Worm (Caenorhabditis elegans): Measurements from ENCODE around the gene ceh-84.
"Not testable (repeated sequence)": the region's sequence is repeated elsewhere in the genome, so short reads cannot be mapped to it uniquely, and the experiment has no call there.

DNA sequence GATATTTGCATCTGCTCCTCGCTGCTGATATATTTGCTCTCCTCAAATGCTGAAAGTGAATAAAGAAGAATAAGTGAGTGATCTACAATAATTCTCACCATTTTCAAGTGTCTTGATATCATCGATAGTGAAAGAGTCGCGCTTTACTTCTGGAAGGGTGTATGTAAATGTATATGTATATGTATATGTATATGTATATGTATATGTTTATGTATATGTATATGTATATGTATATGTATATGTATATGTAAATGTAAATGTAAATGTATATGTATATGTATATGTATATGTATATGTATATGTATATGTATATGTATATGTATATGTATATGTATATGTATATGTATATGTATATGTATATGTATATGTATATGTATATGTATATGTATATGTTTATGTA lies at the start of gene ceh-84:
- not testable (repeated sequence) for TF ChIP-seq lsy-2 (tag; optimal IDR thresholded peaks at IDR 0.05); fos-1 (tag; optimal IDR thresholded peaks at IDR 0.05); nhr-237 (tag; optimal IDR thresholded peaks at IDR 0.05); snpc-4 (tag; optimal IDR thresholded peaks at IDR 0.05); lin-13 (GFP tag; optimal IDR thresholded peaks at IDR 0.05); zag-1 (tag; optimal IDR thresholded peaks at IDR 0.05); ceh-82 (tag; optimal IDR thresholded peaks at IDR 0.05); unc-39 (tag; optimal IDR thresholded peaks at IDR 0.05); mdl-1 (tag; optimal IDR thresholded peaks at IDR 0.05); elt-1 (tag; optimal IDR thresholded peaks at IDR 0.05); nhr-25 (tag; optimal IDR thresholded peaks at IDR 0.05)
